ENCODE assay signal across 1 fruit fly cellular context in the genomic region with DNA sequence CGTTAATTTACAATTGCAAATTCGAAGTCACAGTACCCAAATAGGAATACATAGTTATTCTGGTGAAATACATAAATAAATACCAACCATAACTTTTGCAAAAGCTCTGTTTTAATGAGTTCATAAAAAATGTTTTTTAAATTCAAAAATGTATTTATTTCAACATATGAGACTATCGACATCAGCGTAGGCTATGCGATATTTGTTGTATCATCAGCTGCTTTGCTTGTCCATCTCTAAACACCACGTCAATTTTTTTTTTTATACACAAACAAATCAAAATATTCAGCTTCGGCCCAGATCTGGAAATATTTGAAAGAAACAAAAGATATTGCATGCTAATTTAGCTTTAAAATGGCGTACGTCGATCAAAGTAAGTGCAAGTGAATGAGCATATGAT.
TF ChIP-seq lines count a peak whose summit lies in the region.

Gene CG1840, plus strand, starts transcription at position 211 of the 400 bp plus-strand sequence.

TF ChIP-seq in whole organism, embryonic, 481 proteins besides CTCF, POLR2A, EP300 and RAD21 (continued from another document):
- TF ChIP-seq Deaf1 (tag; optimal IDR thresholded peaks at IDR 0.05; lab: Kevin White, UChicago), result peak; percentile 2
- no peak for TF ChIP-seq crc (GFP tag; optimal IDR thresholded peaks at IDR 0.05; lab: Kevin White, UChicago)
- peak; percentile 15 for TF ChIP-seq CG12391 (tag; optimal IDR thresholded peaks at IDR 0.05; lab: Kevin White, UChicago)
- TF ChIP-seq sens-2 (GFP tag; IDR thresholded peaks at IDR 0.05; lab: Robert Waterston, UW), result no peak
- no peak for TF ChIP-seq CG34422 (GFP tag; IDR thresholded peaks at IDR 0.05; lab: Robert Waterston, UW)
- no peak for TF ChIP-seq CG17829 (tag; optimal IDR thresholded peaks at IDR 0.05; lab: Kevin White, UChicago)
- TF ChIP-seq Bgb (GFP tag; IDR thresholded peaks at IDR 0.05; lab: Robert Waterston, UW; ENCODE audit: partially characterized antibody), result peak; percentile 72
- no peak for TF ChIP-seq CG6689 (GFP tag; IDR thresholded peaks at IDR 0.05; lab: Robert Waterston, UW)
- TF ChIP-seq Hr51 (GFP tag; optimal IDR thresholded peaks at IDR 0.05; lab: Kevin White, UChicago), result no peak
- peak; percentile 31; the same call in 1 of the 2 replicates for TF ChIP-seq CG3847 (GFP tag; IDR thresholded peaks at IDR 0.05; lab: Robert Waterston, UW)
- TF ChIP-seq row (GFP tag; IDR thresholded peaks at IDR 0.05; lab: Robert Waterston, UW), result peak; percentile 80
- TF ChIP-seq chinmo (GFP tag; IDR thresholded peaks at IDR 0.05; lab: Robert Waterston, UW; ENCODE audit: partially characterized antibody), result 0 out of 4 replicates have a peak, but pooled peaks have one; percentile 29
- peak in 1 of 2 experiments; percentile 9 for TF ChIP-seq dpn (GFP tag; optimal IDR thresholded peaks at IDR 0.05; lab: Kevin White, UChicago)
- TF ChIP-seq gce (GFP tag; IDR thresholded peaks at IDR 0.05; lab: Robert Waterston, UW), result no peak
- no peak for TF ChIP-seq Neu2 (GFP tag; optimal IDR thresholded peaks at IDR 0.05; lab: Kevin White, UChicago; ENCODE audit: borderline replicate concordance)
- 0 out of 2 replicates have a peak, but pooled peaks have one; percentile 40 for TF ChIP-seq CG42726 (GFP tag; IDR thresholded peaks at IDR 0.05; lab: Robert Waterston, UW; ENCODE audit: partially characterized antibody)
- no peak for TF ChIP-seq Tbp (GFP tag; optimal IDR thresholded peaks at IDR 0.05; lab: Kevin White, UChicago)
- TF ChIP-seq gfzf (GFP tag; optimal IDR thresholded peaks at IDR 0.05; lab: Kevin White, UChicago), result peak; percentile 6
- no peak for TF ChIP-seq nmo (GFP tag; optimal IDR thresholded peaks at IDR 0.05; lab: Kevin White, UChicago)
- peak; percentile 78 for TF ChIP-seq CG34224 (GFP tag; IDR thresholded peaks at IDR 0.05; lab: Robert Waterston, UW; ENCODE audit: partially characterized antibody)
- TF ChIP-seq Bteb2 (GFP tag; optimal IDR thresholded peaks at IDR 0.05; lab: Kevin White, UChicago), result no peak
- TF ChIP-seq tio (GFP tag; optimal IDR thresholded peaks at IDR 0.05; lab: Kevin White, UChicago), result no peak
- TF ChIP-seq Asciz (GFP tag; optimal IDR thresholded peaks at IDR 0.05; lab: Kevin White, UChicago), result no peak
- peak; percentile 69; the same call in 2 of the 3 replicates for TF ChIP-seq knrl (GFP tag; IDR thresholded peaks at IDR 0.05; lab: Robert Waterston, UW; ENCODE audit: partially characterized antibody)
- no peak for TF ChIP-seq Sox102F (GFP tag; optimal IDR thresholded peaks at IDR 0.05; lab: Kevin White, UChicago)
- TF ChIP-seq CG6254 (GFP tag; optimal IDR thresholded peaks at IDR 0.05; lab: Kevin White, UChicago), result no peak
- TF ChIP-seq CG17385 (GFP tag; optimal IDR thresholded peaks at IDR 0.05; lab: Kevin White, UChicago), result no peak
- TF ChIP-seq CG7786 (GFP tag; optimal IDR thresholded peaks at IDR 0.05; lab: Kevin White, UChicago), result no peak
- no peak for TF ChIP-seq tap (tag; optimal IDR thresholded peaks at IDR 0.05; lab: Kevin White, UChicago)
- no peak for TF ChIP-seq Hey (tag; optimal IDR thresholded peaks at IDR 0.05; lab: Kevin White, UChicago)
- TF ChIP-seq Dp (GFP tag; optimal IDR thresholded peaks at IDR 0.05; lab: Kevin White, UChicago), result peak; percentile 14
- TF ChIP-seq CG13123 (GFP tag; optimal IDR thresholded peaks at IDR 0.05; lab: Kevin White, UChicago), result no peak
- TF ChIP-seq wek (GFP tag; optimal IDR thresholded peaks at IDR 0.05; lab: Kevin White, UChicago), result no peak
- peak; percentile 77 for TF ChIP-seq CG6791 (GFP tag; IDR thresholded peaks at IDR 0.05; lab: Robert Waterston, UW; ENCODE audit: partially characterized antibody)
- TF ChIP-seq tup (GFP tag; optimal IDR thresholded peaks at IDR 0.05; lab: Kevin White, UChicago), result no peak
- TF ChIP-seq CG15514 (GFP tag; optimal IDR thresholded peaks at IDR 0.05; lab: Kevin White, UChicago), result peak; percentile 53
- no peak for TF ChIP-seq dan (GFP tag; IDR thresholded peaks at IDR 0.05; lab: Robert Waterston, UW)
- peak; percentile 81 for TF ChIP-seq Dll (GFP tag; IDR thresholded peaks at IDR 0.05; lab: Robert Waterston, UW; ENCODE audit: partially characterized antibody)
- peak; percentile 67; the same call in 1 of the 3 replicates for TF ChIP-seq zen2 (GFP tag; IDR thresholded peaks at IDR 0.05; lab: Robert Waterston, UW; ENCODE audit: partially characterized antibody)
- TF ChIP-seq CG12942 (GFP tag; optimal IDR thresholded peaks at IDR 0.05; lab: Kevin White, UChicago), result no peak
- TF ChIP-seq Aef1 (GFP tag; IDR thresholded peaks at IDR 0.05; lab: Robert Waterston, UW), result no peak
- TF ChIP-seq unc-4 (GFP tag; IDR thresholded peaks at IDR 0.05; lab: Robert Waterston, UW; ENCODE audit: partially characterized antibody), result peak; percentile 80
- TF ChIP-seq pfk (GFP tag; optimal IDR thresholded peaks at IDR 0.05; lab: Kevin White, UChicago), result no peak
- TF ChIP-seq sd (tag; optimal IDR thresholded peaks at IDR 0.05; lab: Kevin White, UChicago), result no peak
- no peak for TF ChIP-seq CG11398 (GFP tag; optimal IDR thresholded peaks at IDR 0.05; lab: Kevin White, UChicago)
- no peak for TF ChIP-seq repo (GFP tag; optimal IDR thresholded peaks at IDR 0.05; lab: Kevin White, UChicago)
- TF ChIP-seq CG13775 (GFP tag; optimal IDR thresholded peaks at IDR 0.05; lab: Kevin White, UChicago), result no peak
- TF ChIP-seq Oli (tag; optimal IDR thresholded peaks at IDR 0.05; lab: Kevin White, UChicago), result no peak
- no peak for TF ChIP-seq CG4820 (GFP tag; optimal IDR thresholded peaks at IDR 0.05; lab: Kevin White, UChicago)
- TF ChIP-seq Atf3 (GFP tag; optimal IDR thresholded peaks at IDR 0.05; lab: Kevin White, UChicago), result no peak
- TF ChIP-seq CG4854 (GFP tag; optimal IDR thresholded peaks at IDR 0.05; lab: Kevin White, UChicago), result no peak
- TF ChIP-seq vnd (GFP tag; IDR thresholded peaks at IDR 0.05; lab: Robert Waterston, UW; ENCODE audit: partially characterized antibody), result peak; percentile 70
- TF ChIP-seq CG7271 (tag; optimal IDR thresholded peaks at IDR 0.05; lab: Kevin White, UChicago), result no peak
- peak; percentile 81 for TF ChIP-seq Scr (GFP tag; IDR thresholded peaks at IDR 0.05; lab: Robert Waterston, UW; ENCODE audit: partially characterized antibody)
- TF ChIP-seq grau (tag; optimal IDR thresholded peaks at IDR 0.05; lab: Kevin White, UChicago), result peak; percentile 25
- TF ChIP-seq scrt (GFP tag; optimal IDR thresholded peaks at IDR 0.05; lab: Kevin White, UChicago), result no peak
- TF ChIP-seq Med (GFP tag; lab: Kevin White, UChicago), result peak; percentile 74
- no peak for TF ChIP-seq CG5245 (GFP tag; optimal IDR thresholded peaks at IDR 0.05; lab: Kevin White, UChicago)
- TF ChIP-seq CG5180 (GFP tag; optimal IDR thresholded peaks at IDR 0.05; lab: Kevin White, UChicago), result no peak
- no peak for TF ChIP-seq C15 (GFP tag; IDR thresholded peaks at IDR 0.05; lab: Robert Waterston, UW)
- no peak for TF ChIP-seq tll (GFP tag; optimal IDR thresholded peaks at IDR 0.05; lab: Kevin White, UChicago)
- peak; percentile 13 for TF ChIP-seq YL-1 (GFP tag; optimal IDR thresholded peaks at IDR 0.05; lab: Kevin White, UChicago)
- TF ChIP-seq hth (optimal IDR thresholded peaks at IDR 0.05; lab: Kevin White, UChicago), result no peak
- TF ChIP-seq CG1603 (tag; optimal IDR thresholded peaks at IDR 0.05; lab: Kevin White, UChicago), result peak; percentile 28
- no peak for TF ChIP-seq ERR (GFP tag; optimal IDR thresholded peaks at IDR 0.05; lab: Kevin White, UChicago)
- no peak for TF ChIP-seq fd3F (GFP tag; optimal IDR thresholded peaks at IDR 0.05; lab: Kevin White, UChicago)
- TF ChIP-seq CG10654 (GFP tag; optimal IDR thresholded peaks at IDR 0.05; lab: Kevin White, UChicago), result no peak
- TF ChIP-seq Atf6 (GFP tag; IDR thresholded peaks at IDR 0.05; lab: Robert Waterston, UW), result no peak
- TF ChIP-seq CG7963 (GFP tag; IDR thresholded peaks at IDR 0.05; lab: Robert Waterston, UW; ENCODE audit: partially characterized antibody), result peak; percentile 55; the same call in 2 of the 3 replicates
- no peak for TF ChIP-seq E2f1 (GFP tag; IDR thresholded peaks at IDR 0.05; lab: Robert Waterston, UW)
- TF ChIP-seq CG18619 (GFP tag; optimal IDR thresholded peaks at IDR 0.05; lab: Kevin White, UChicago), result no peak
- no peak for TF ChIP-seq Meics (GFP tag; optimal IDR thresholded peaks at IDR 0.05; lab: Kevin White, UChicago)
- no peak for TF ChIP-seq CG8924 (tag; optimal IDR thresholded peaks at IDR 0.05; lab: Kevin White, UChicago)
- no peak for TF ChIP-seq CG2889 (GFP tag; IDR thresholded peaks at IDR 0.05; lab: Robert Waterston, UW)
- no peak for TF ChIP-seq Mad (GFP tag; optimal IDR thresholded peaks at IDR 0.05; lab: Kevin White, UChicago)
- TF ChIP-seq lbe (GFP tag; optimal IDR thresholded peaks at IDR 0.05; lab: Kevin White, UChicago), result peak; percentile 4
- no peak for TF ChIP-seq sc (optimal IDR thresholded peaks at IDR 0.05; lab: Kevin White, UChicago)
- no peak for TF ChIP-seq sc (GFP tag; optimal IDR thresholded peaks at IDR 0.05; lab: Kevin White, UChicago)
- TF ChIP-seq hb (GFP tag; IDR thresholded peaks at IDR 0.05; lab: Robert Waterston, UW; ENCODE audit: partially characterized antibody), result 0 out of 3 replicates have a peak, but pooled peaks have one; percentile 60
- TF ChIP-seq phol (tag; optimal IDR thresholded peaks at IDR 0.05; lab: Kevin White, UChicago), result no peak
- no peak for TF ChIP-seq org-1 (GFP tag; optimal IDR thresholded peaks at IDR 0.05; lab: Kevin White, UChicago)
- no peak for TF ChIP-seq shn (GFP tag; optimal IDR thresholded peaks at IDR 0.05; lab: Kevin White, UChicago)
- TF ChIP-seq CG9932 (GFP tag; IDR thresholded peaks at IDR 0.05; lab: Robert Waterston, UW), result peak; percentile 57
- TF ChIP-seq sim (GFP tag; IDR thresholded peaks at IDR 0.05; lab: Robert Waterston, UW), result no peak
- TF ChIP-seq stwl (tag; optimal IDR thresholded peaks at IDR 0.05; lab: Kevin White, UChicago), result peak; percentile 59
- TF ChIP-seq NC2α (GFP tag; optimal IDR thresholded peaks at IDR 0.05; lab: Kevin White, UChicago), result no peak
- TF ChIP-seq CG17802 (tag; optimal IDR thresholded peaks at IDR 0.05; lab: Kevin White, UChicago), result no peak
- TF ChIP-seq BtbVII (GFP tag; optimal IDR thresholded peaks at IDR 0.05; lab: Kevin White, UChicago), result no peak
- peak; percentile 85 for TF ChIP-seq CG13287 (GFP tag; IDR thresholded peaks at IDR 0.05; lab: Robert Waterston, UW; ENCODE audit: partially characterized antibody)
- no peak for TF ChIP-seq Elba2 (GFP tag; optimal IDR thresholded peaks at IDR 0.05; lab: Kevin White, UChicago)
- peak; percentile 8 for TF ChIP-seq lilli (GFP tag; optimal IDR thresholded peaks at IDR 0.05; lab: Kevin White, UChicago)
- no peak for TF ChIP-seq stc (GFP tag; IDR thresholded peaks at IDR 0.05; lab: Robert Waterston, UW)
- TF ChIP-seq CG34376 (GFP tag; optimal IDR thresholded peaks at IDR 0.05; lab: Kevin White, UChicago), result peak; percentile 8
- TF ChIP-seq chm (GFP tag; IDR thresholded peaks at IDR 0.05; lab: Robert Waterston, UW), result no peak
- peak; percentile 13 for TF ChIP-seq Fer3 (tag; optimal IDR thresholded peaks at IDR 0.05; lab: Kevin White, UChicago)
- no peak for TF ChIP-seq z (GFP tag; IDR thresholded peaks at IDR 0.05; lab: Robert Waterston, UW)
- TF ChIP-seq CG15269 (tag; optimal IDR thresholded peaks at IDR 0.05; lab: Kevin White, UChicago), result no peak
